Worm (Caenorhabditis elegans) whole organism, L4/young adult: ENCODE data around the gene sth-1.

Experiments
- W03F9.2 ChIP-seq: fragments of 150-350 bp; optimal IDR thresholded peaks from 2 replicates; lab custom pipeline; 2014; ENCODE audit warnings: missing biosample characterization, missing genetic modification characterization
- dao-5 ChIP-seq: sonication (generic microtip); optimal IDR thresholded peaks from 2 replicates; lab custom pipeline; 2016; ENCODE audit warnings: missing genotype, missing genetic modification characterization, moderate library complexity, missing compliant biosample characterization
- him-1 ChIP-seq: sonication (generic microtip); optimal IDR thresholded peaks from 2 replicates; lab custom pipeline; 2016; ENCODE audit warnings: missing genotype, missing genetic modification reagents, missing genetic modification characterization, missing compliant biosample characterization

Gene sth-1

DNA sequence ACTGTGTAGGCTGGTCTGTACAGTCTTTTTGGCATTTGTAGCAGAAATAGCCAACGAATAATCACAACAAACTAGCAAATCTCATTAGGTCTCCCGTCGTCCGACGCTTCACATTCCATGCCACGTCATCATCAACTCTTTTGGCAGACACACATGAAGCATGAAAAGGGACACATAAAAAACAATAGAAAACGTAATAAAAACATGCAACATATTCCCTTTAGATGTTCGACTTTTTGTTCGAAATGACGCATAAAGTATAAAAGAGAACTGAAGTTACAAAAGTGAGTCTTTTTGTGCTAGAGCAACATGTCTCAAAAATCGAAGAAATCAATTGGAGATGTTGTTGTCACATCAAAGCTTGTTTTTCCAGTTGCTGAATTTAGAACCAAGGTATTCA, at the start of gene sth-1:
sth-1 (plus strand) TSS at position 301 of the 400 bp plus-strand sequence.
- TF ChIP-seq W03F9.2 (tag; lab: Kevin White, UChicago) = no peak
- no peak for TF ChIP-seq dao-5 (tag; lab: Kevin White, UChicago)
- no peak for TF ChIP-seq him-1 (tag; lab: Kevin White, UChicago)

DNA sequence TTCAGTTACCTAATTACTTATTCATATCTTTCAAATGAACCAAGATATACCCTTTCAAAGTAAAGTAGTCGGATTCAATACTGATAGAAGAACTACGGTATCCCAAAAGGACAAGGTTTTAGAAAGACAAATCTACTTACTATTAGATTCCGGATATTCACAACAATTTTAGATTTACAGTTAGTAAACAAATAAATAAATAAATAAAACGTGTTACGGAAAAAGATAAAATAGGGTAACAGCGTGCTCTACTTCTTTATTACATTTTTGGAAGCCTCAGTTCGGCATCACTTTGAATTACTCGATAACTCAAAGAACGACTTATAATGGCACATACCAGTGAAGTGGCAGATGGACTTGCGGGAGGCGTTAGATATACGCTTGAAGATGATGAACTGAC, 47.0 kb upstream of the sth-1 start, which contains the start of gene Y97E10AR.8:
Y97E10AR.8 (plus strand) TSS at position 301 of the 400 bp plus-strand sequence.
- TF ChIP-seq dao-5 (tag; lab: Kevin White, UChicago) = no peak
- TF ChIP-seq W03F9.2 (tag; lab: Kevin White, UChicago) = no peak
- no peak for TF ChIP-seq him-1 (tag; lab: Kevin White, UChicago)

DNA sequence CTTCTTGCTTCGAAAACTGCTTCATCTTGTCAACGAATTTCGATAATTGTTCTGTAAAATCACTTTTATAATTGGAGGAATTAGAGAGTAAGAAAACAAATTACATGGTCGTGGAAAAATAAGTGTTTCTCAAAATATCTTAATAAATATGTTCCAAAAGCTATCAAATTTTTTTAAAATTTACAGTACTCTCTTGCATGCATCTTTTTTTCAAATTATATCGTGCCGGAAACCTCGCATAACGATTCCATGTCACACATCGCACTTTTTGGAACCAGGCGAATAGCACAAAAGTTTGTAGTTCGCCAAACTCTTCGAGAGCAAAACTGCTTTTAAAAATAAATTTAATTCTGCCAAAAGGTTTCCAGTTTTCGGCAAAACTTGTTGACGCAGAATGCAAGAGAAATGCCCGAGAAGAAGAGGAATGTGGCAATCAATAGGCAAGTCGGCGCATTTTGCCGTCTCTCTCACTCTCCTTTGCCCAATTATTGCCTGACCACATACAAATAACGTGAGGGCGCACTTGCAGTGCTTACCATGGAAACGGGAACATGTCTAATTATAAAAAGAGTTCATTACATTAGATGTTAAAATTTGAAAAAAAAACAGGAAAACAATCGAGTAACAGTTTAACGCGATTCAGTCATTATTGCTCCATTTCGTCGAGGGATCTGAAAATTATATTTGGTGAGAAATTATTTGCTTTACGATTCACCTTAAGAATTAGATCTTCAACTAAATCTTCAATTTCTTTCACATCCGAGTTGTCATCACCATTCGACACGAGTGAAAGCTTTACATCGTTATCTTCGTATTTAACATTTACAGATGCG, 44.3 kb upstream of the sth-1 start, which contains the start of gene Y97E10AR.3:
Y97E10AR.3 (minus strand) TSS at position 51 of the 833 bp plus-strand sequence.
- TF ChIP-seq W03F9.2 (tag; lab: Kevin White, UChicago) = no peak

DNA sequence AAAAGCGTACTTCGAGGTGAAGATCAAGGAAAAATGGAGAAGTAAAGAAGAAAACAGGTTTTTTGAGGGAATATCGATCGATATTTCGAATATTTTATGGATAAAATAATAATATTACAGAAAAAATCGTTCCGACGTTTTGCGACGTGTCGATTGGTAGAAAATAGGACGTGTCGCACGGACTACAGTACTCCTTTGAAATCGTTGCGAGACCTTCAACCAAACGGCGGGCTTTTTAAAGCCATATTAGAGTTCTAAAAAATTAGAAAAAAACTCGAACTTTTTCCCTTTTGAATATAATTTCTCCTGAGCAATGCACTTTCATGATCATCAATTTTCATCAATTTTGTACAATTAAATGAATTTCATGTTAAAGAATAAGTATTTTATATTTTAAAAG, 41.8 kb upstream of the sth-1 start, which contains the start of gene Y97E10AR.4:
Y97E10AR.4 (minus strand) TSS at position 131 of the 400 bp plus-strand sequence.
- TF ChIP-seq him-1 (tag; lab: Kevin White, UChicago) (no peak), W03F9.2 (tag; lab: Kevin White, UChicago) (no peak), dao-5 (tag; lab: Kevin White, UChicago) (no peak)

DNA sequence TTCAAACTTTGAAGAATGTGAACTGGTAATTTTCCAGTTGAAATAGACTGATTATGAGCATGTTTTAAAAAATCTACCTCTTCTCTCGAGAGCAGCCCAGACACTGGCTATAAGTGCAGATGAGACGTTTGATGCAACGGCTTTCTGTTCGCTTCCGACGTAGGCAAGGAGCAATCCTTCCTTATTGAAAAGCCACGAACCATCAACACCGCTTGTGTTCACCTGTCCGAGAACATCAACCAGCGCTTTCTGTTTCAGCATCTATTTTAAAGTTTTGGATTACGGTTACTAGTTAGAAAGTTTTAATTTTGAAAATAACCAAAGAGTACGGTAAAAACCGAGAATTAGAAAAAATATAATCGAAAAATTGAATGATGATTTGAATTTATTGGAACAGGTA, 41.1 kb upstream of the sth-1 start, which contains the start of gene lmtr-2:
lmtr-2 (minus strand) TSS at position 261 of the 400 bp plus-strand sequence.
- TF ChIP-seq him-1 (tag; lab: Kevin White, UChicago) (no peak), W03F9.2 (tag; lab: Kevin White, UChicago) (no peak), dao-5 (tag; lab: Kevin White, UChicago) (no peak)

DNA sequence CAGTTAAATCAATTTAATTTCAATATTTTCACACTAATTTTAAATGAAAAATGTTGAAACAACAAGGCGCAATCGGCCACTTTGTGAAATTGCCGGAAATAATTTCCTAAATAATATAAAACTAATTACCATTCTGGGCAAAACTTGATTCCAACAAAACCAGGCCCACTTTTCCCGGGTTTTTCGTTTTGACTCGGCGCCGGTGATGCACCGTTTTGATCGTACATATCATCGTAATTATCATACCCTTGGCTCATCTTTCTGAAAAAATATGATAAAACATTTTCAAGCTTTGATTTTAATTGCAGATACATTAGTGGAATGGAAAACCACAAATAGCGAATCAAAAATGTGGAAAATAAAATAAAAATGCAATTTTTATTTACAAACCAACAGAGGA, 39.9 kb upstream of the sth-1 start, which contains the start of gene rpb-9:
rpb-9 (minus strand) TSS at position 314 of the 400 bp plus-strand sequence.
- TF ChIP-seq W03F9.2 (tag; lab: Kevin White, UChicago) = no peak
- no peak for TF ChIP-seq him-1 (tag; lab: Kevin White, UChicago)
- TF ChIP-seq dao-5 (tag; lab: Kevin White, UChicago) = no peak

DNA sequence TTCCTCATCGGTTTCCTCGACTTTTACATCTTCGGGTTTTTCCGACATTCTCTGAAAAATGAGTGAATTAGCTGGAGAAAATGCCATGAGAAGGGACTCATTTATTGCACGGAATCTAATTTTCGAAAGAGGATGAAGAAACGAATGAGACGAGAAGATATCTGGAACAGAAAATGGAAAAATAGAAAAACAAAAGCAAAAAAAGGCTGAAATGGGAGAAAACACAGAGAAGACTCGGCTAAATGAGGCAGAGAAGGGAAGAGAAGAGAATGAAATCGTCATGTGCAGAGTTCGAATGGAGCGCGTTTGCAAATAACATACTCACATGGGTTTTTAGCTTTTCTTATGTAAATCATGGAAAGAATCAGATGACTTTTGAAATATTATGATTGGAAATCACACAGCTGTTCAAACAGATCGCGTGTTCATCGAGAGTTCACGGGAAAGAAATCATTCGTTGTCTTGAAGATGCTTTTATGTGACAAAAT, 38.0 kb upstream of the sth-1 start, which contains the start of gene Y97E10AR.6:
Y97E10AR.6 (minus strand) TSS at position 51 of the 488 bp plus-strand sequence.
- TF ChIP-seq W03F9.2 (tag; lab: Kevin White, UChicago) (peak; percentile 25), dao-5 (tag; lab: Kevin White, UChicago) (no peak), him-1 (tag; lab: Kevin White, UChicago) (no peak)

DNA sequence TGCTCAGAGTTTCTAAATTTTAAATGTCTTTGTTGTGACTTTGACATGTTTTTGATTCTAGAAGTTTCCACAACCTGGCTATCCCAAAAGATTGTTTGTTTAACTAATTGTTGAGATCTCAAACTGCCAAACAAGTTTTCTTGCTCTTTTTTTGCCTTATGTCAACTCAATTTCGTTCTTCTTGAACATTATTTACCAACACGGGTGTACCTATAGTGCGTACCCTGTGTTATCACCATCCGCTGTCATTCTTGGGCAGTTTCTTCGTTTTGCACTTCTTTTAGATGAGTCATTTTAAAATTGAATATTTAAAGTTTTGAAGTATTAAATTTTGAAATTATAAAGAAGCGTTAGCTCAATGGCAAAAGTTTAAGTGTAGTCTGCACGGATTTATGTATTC, 35.0 kb upstream of the sth-1 start, which contains the start of gene sptl-2:
sptl-2 (plus strand) TSS at position 280 of the 400 bp plus-strand sequence.
- TF ChIP-seq him-1 (tag; lab: Kevin White, UChicago) (no peak), dao-5 (tag; lab: Kevin White, UChicago) (no peak), W03F9.2 (tag; lab: Kevin White, UChicago) (no peak)

DNA sequence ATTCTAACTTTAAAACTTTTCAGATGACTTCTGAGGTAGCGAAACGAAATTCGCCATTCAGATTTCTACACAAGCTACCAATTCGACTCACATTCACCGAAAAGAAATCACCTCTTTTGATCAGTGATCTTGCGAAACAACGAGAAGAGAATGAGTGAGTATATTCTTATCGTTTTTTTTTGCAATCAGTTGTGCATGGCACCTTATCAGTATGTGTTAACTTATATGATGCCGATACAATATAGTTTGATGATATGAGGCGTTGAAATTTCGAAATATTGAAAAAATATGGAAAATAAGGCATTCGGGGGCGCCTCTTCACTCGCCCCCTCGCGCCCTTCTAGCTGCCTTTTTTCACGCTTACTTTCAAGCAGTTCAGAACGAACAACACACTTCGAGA, 34.0 kb upstream of the sth-1 start:
- TF ChIP-seq W03F9.2 (tag; lab: Kevin White, UChicago) (no peak), dao-5 (tag; lab: Kevin White, UChicago) (no peak), him-1 (tag; lab: Kevin White, UChicago) (no peak)

DNA sequence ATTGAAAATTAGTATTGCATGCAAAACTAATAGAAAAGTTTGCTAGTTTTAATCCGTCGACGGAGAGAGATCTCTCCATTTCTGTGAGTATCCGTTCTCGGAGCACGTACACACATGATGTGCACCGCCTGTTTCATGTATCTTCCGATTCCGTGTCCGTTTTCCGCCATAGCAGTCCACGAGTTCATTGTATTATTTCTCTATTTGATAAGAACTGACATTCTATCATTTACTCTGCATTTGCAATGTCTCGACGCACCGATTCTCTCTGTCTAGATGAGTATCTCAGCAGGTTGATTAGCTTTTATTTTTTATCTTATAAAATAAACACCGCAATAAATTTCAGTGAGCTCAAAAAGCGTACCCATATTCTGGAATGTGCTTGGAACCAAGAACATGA, 33.0 kb upstream of the sth-1 start:
- no peak for TF ChIP-seq him-1 (tag; lab: Kevin White, UChicago)
- TF ChIP-seq W03F9.2 (tag; lab: Kevin White, UChicago) = no peak
- no peak for TF ChIP-seq dao-5 (tag; lab: Kevin White, UChicago)

DNA sequence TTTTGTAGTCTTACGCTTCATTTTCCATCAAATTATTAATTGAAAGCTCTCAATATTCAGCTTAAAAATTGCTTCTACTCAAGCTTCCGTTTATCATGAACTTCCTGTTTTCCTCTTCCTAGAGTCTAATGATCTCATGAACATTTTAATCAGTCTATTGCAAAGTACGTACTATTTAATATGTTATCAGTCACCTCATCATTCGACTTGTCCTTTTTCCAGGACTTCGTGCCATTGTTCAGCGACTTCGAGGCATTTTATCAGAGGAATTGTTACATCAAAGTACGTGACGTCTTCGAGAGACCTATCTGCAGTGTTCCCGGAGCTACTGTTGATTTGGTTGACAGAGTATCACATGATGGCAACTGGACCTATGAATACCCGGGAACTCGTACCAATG, 32.2 kb upstream of the sth-1 start:
- TF ChIP-seq him-1 (tag; lab: Kevin White, UChicago) = no peak
- no peak for TF ChIP-seq dao-5 (tag; lab: Kevin White, UChicago)
- TF ChIP-seq W03F9.2 (tag; lab: Kevin White, UChicago) = no peak

DNA sequence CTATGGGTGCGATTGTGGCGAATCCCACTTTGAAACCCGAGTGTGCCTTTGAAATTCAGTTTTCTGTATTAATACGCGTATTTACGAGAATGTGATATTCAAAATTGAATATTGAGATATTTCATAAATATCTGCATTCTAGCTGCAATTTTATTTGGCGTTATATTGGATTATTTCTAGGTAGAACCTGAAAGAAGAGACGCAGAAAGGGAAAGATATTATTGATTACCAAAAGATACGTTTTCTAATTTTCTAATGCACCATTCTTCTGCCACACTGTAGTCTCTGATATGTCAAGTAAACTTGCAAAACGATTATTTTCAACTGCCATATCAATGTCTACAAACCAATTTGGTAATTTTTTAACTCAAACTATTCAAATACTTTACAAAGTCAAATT, 29.9 kb upstream of the sth-1 start, which contains the start of gene ech-3:
ech-3 (plus strand) TSS at position 178 of the 400 bp plus-strand sequence.
- no peak for TF ChIP-seq W03F9.2 (tag; lab: Kevin White, UChicago)
- no peak for TF ChIP-seq dao-5 (tag; lab: Kevin White, UChicago)
- TF ChIP-seq him-1 (tag; lab: Kevin White, UChicago) = no peak

DNA sequence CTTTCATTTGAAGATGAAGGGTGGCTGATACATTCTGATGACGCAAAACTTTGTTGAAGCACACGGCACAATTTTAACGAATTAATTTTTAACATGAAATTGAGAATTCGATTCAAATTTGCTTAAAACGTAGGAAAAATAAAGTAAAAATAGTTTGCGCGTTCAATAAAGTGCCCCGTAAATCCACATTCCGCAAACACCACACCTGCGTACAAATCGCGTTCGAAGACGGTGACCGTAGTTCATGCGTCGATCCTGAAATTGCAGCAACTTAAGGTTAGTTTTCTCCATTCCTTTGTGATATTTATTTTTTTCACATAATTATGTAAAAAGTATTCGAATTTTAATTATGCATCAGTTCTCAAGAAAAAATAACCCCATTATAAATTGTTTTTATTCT, 27.2 kb upstream of the sth-1 start, which contains the start of gene F43H9.3:
F43H9.3 (minus strand) TSS at position 189 of the 400 bp plus-strand sequence.
- TF ChIP-seq W03F9.2 (tag; lab: Kevin White, UChicago) (no peak), dao-5 (tag; lab: Kevin White, UChicago) (no peak), him-1 (tag; lab: Kevin White, UChicago) (no peak)
